Fruit fly (Drosophila melanogaster) whole organism, embryonic: ENCODE data around the gene CG17646.

Experiments used
- BEAF-32 ChIP-seq: fragments of 200-800 bp; sonication (Bioruptor generic); optimal IDR thresholded peaks from 3 replicates; lab custom pipeline; 2017; ENCODE audit warnings: missing biosample characterization, missing genetic modification characterization, mild to moderate bottlenecking, moderate library complexity, missing genetic modification reagents
- CG10147 ChIP-seq: fragments of 200-800 bp; sonication (Bioruptor generic); optimal IDR thresholded peaks from 2 replicates; lab custom pipeline; 2019; ENCODE audit warnings: missing biosample characterization, mild to moderate bottlenecking, missing genetic modification characterization, moderate library complexity
- CG10274 ChIP-seq: fragments of 200-800 bp; sonication (Bioruptor generic); optimal IDR thresholded peaks from 3 replicates; lab custom pipeline; 2017; ENCODE audit warnings: missing biosample characterization, mild to moderate bottlenecking, missing genetic modification characterization
- CG10366 ChIP-seq: fragments of 200-800 bp; sonication (Bioruptor generic); IDR thresholded peaks from 2 replicates; pipeline ENCODE4 v1.3.6; 2022; ENCODE audit warnings: missing biosample characterization, missing genetic modification characterization
- CG10654 ChIP-seq: fragments of 200-800 bp; sonication (Bioruptor generic); optimal IDR thresholded peaks from 2 replicates; lab custom pipeline; 2016; ENCODE audit warnings: missing biosample characterization, missing genetic modification characterization
- CG12155 ChIP-seq: fragments of 200-800 bp; sonication (Bioruptor generic); optimal IDR thresholded peaks from 3 replicates; lab custom pipeline; 2016; ENCODE audit warnings: missing biosample characterization, missing genetic modification characterization
- CG12219 ChIP-seq: fragments of 200-800 bp; sonication (Bioruptor generic); optimal IDR thresholded peaks from 3 replicates; lab custom pipeline; 2018; ENCODE audit warnings: missing biosample characterization, mild to moderate bottlenecking, missing genetic modification characterization
- CG13296 ChIP-seq: fragments of 200-800 bp; sonication (Bioruptor generic); optimal IDR thresholded peaks from 3 replicates; lab custom pipeline; 2018; ENCODE audit warnings: missing biosample characterization, mild to moderate bottlenecking, missing genetic modification characterization
- CG13424 ChIP-seq: fragments of 200-800 bp; sonication (Bioruptor generic); optimal IDR thresholded peaks from 2 replicates; lab custom pipeline; 2019; ENCODE audit warnings: missing biosample characterization, mild to moderate bottlenecking, missing genetic modification characterization, moderate library complexity
- CG15269 ChIP-seq: fragments of 200-800 bp; sonication (Bioruptor generic); optimal IDR thresholded peaks from 2 replicates; lab custom pipeline; 2018; ENCODE audit warnings: missing biosample characterization, mild to moderate bottlenecking, missing genetic modification characterization, moderate library complexity
- CG15514 ChIP-seq: fragments of 200-800 bp; sonication (Bioruptor generic); optimal IDR thresholded peaks from 3 replicates; lab custom pipeline; 2017; ENCODE audit warnings: missing biosample characterization, missing genetic modification characterization, mild to moderate bottlenecking, moderate library complexity, missing genetic modification reagents
- CG1647 ChIP-seq: fragments of 200-800 bp; sonication (Bioruptor generic); optimal IDR thresholded peaks from 3 replicates; lab custom pipeline; 2016; ENCODE audit warnings: missing biosample characterization, missing genetic modification characterization
- CG16779 ChIP-seq: fragments of 200-800 bp; sonication (Bioruptor generic); IDR thresholded peaks from 2 replicates; pipeline ENCODE4 v1.3.6; 2022; ENCODE audit warnings: missing biosample characterization, missing genetic modification characterization
- CG16815 ChIP-seq: fragments of 200-800 bp; sonication (Bioruptor generic); optimal IDR thresholded peaks from 3 replicates; lab custom pipeline; 2017; ENCODE audit warnings: missing biosample characterization, mild to moderate bottlenecking, missing genetic modification characterization
- CG17829 ChIP-seq: fragments of 200-800 bp; optimal IDR thresholded peaks from 2 replicates; lab custom pipeline; 2019; ENCODE audit warnings: missing biosample characterization, mild to moderate bottlenecking, missing genetic modification characterization, moderate library complexity
- CG18599 ChIP-seq: fragments of 200-800 bp; sonication (Bioruptor generic); optimal IDR thresholded peaks from 3 replicates; lab custom pipeline; 2017; ENCODE audit warnings: missing biosample characterization, missing genetic modification characterization, mild to moderate bottlenecking, moderate library complexity, missing genetic modification reagents
- CG43689 ChIP-seq: fragments of 200-800 bp; sonication (Bioruptor generic); IDR thresholded peaks from 2 replicates; pipeline ENCODE4 v1.3.6; 2022; ENCODE audit warnings: missing biosample characterization, missing genetic modification characterization
- CG6175 ChIP-seq: fragments of 200-800 bp; sonication (Bioruptor generic); IDR thresholded peaks from 3 replicates; pipeline ENCODE4 v1.3.6; 2022; ENCODE audit warnings: missing biosample characterization, missing genetic modification characterization
- CG6689 ChIP-seq: fragments of 200-800 bp; sonication (Bioruptor generic); IDR thresholded peaks from 2 replicates; pipeline ENCODE4 v1.3.6; 2022; ENCODE audit warnings: missing biosample characterization, missing genetic modification characterization
- CG8290 ChIP-seq, 3 experiments: fragments of 200-800 bp; sonication (Bioruptor generic); optimal IDR thresholded peaks; 2 replicates each; lab custom pipeline; 2016 to 2019; ENCODE audit warnings: missing biosample characterization in 3 of 3, missing genetic modification characterization in 3 of 3, mild to moderate bottlenecking in 2 of 3, moderate library complexity in 1 of 3
- Hey ChIP-seq: fragments of 200-800 bp; sonication (Bioruptor generic); optimal IDR thresholded peaks from 3 replicates; lab custom pipeline; 2018; ENCODE audit warnings: missing biosample characterization, mild to moderate bottlenecking, missing genetic modification characterization
- Hmr ChIP-seq: fragments of 200-800 bp; sonication (Bioruptor generic); optimal IDR thresholded peaks from 3 replicates; lab custom pipeline; 2017; ENCODE audit warnings: mild to moderate bottlenecking, missing biosample characterization, missing genetic modification reagents, missing genetic modification characterization
- Lhr ChIP-seq: fragments of 200-800 bp; sonication (Bioruptor generic); optimal IDR thresholded peaks from 3 replicates; lab custom pipeline; 2017; ENCODE audit warnings: mild to moderate bottlenecking, missing biosample characterization, missing genetic modification reagents, missing genetic modification characterization
- Lpt ChIP-seq: fragments of >200 bp; optimal IDR thresholded peaks from 2 replicates; lab custom pipeline; 2018; ENCODE audit warnings: missing biosample characterization, missing genetic modification characterization
- NFAT ChIP-seq: fragments of 200-800 bp; sonication (Bioruptor generic); IDR thresholded peaks from 2 replicates; pipeline ENCODE4 v1.3.6; 2022; ENCODE audit warnings: missing biosample characterization, missing genetic modification characterization
- Neu2 ChIP-seq: fragments of 200-800 bp; sonication (Bioruptor generic); optimal IDR thresholded peaks from 3 replicates; lab custom pipeline; 2016; ENCODE audit warnings: missing biosample characterization, missing genetic modification characterization, borderline replicate concordance
- Oli ChIP-seq: fragments of 200-800 bp; sonication (Bioruptor generic); optimal IDR thresholded peaks from 2 replicates; lab custom pipeline; 2018; ENCODE audit warnings: missing biosample characterization, mild to moderate bottlenecking, missing genetic modification characterization, moderate library complexity
- Sry-δ ChIP-seq: fragments of 200-800 bp; sonication (Bioruptor generic); optimal IDR thresholded peaks from 2 replicates; lab custom pipeline; 2016; ENCODE audit warnings: missing biosample characterization, missing genetic modification characterization
- Vsx1 ChIP-seq: fragments of 200-800 bp; sonication (Bioruptor generic); optimal IDR thresholded peaks from 2 replicates; lab custom pipeline; 2017; ENCODE audit warnings: missing biosample characterization, mild to moderate bottlenecking, missing genetic modification characterization, missing genetic modification reagents
- Xbp1 ChIP-seq: fragments of 200-800 bp; sonication (Bioruptor generic); optimal IDR thresholded peaks from 3 replicates; lab custom pipeline; 2016; ENCODE audit warnings: missing biosample characterization, mild to moderate bottlenecking, missing genetic modification characterization
- abd-A ChIP-seq: fragments of 200-800 bp; sonication (Bioruptor generic); optimal IDR thresholded peaks from 3 replicates; lab custom pipeline; 2019; ENCODE audit warnings: missing biosample characterization, mild to moderate bottlenecking, missing genetic modification characterization, moderate library complexity
- amos ChIP-seq: fragments of 200-800 bp; sonication (Bioruptor generic); IDR thresholded peaks from 2 replicates; pipeline ENCODE4 v1.3.6; 2022; ENCODE audit warnings: missing biosample characterization, missing genetic modification characterization; ENCODE audit not compliant: partially characterized antibody
- dimm ChIP-seq: fragments of 200-800 bp; sonication (Bioruptor generic); IDR thresholded peaks from 2 replicates; pipeline ENCODE4 v1.3.6; 2022; ENCODE audit warnings: missing biosample characterization, missing genetic modification characterization
- lab ChIP-seq: fragments of 200-800 bp; sonication (Bioruptor generic); optimal IDR thresholded peaks from 3 replicates; lab custom pipeline; 2017; ENCODE audit warnings: missing biosample characterization, missing genetic modification characterization, mild to moderate bottlenecking, moderate library complexity, missing genetic modification reagents
- luna ChIP-seq: fragments of 200-800 bp; sonication (Bioruptor generic); optimal IDR thresholded peaks from 2 replicates; lab custom pipeline; 2016; ENCODE audit warnings: missing biosample characterization, missing genetic modification characterization
- mirr ChIP-seq: fragments of 200-800 bp; sonication (Bioruptor generic); optimal IDR thresholded peaks from 3 replicates; lab custom pipeline; 2018; ENCODE audit warnings: missing biosample characterization, mild to moderate bottlenecking, missing genetic modification characterization
- nerfin-1 ChIP-seq: fragments of 200-800 bp; sonication (Bioruptor generic); optimal IDR thresholded peaks from 3 replicates; lab custom pipeline; 2019; ENCODE audit warnings: missing biosample characterization, mild to moderate bottlenecking, missing genetic modification characterization, moderate library complexity
- onecut ChIP-seq: fragments of 200-800 bp; sonication (Bioruptor generic); IDR thresholded peaks from 2 replicates; pipeline ENCODE4 v1.3.6; 2022; ENCODE audit warnings: missing biosample characterization, missing genetic modification characterization
- pb ChIP-seq: fragments of 200-800 bp; sonication (Bioruptor generic); optimal IDR thresholded peaks from 3 replicates; lab custom pipeline; 2016; ENCODE audit warnings: missing biosample characterization, missing genetic modification characterization
- schlank ChIP-seq: fragments of 200-800 bp; sonication (Bioruptor generic); optimal IDR thresholded peaks from 2 replicates; lab custom pipeline; 2018; ENCODE audit warnings: missing biosample characterization, mild to moderate bottlenecking, missing genetic modification characterization
- shn ChIP-seq: fragments of 200-800 bp; sonication (Bioruptor generic); optimal IDR thresholded peaks from 3 replicates; lab custom pipeline; 2016; ENCODE audit warnings: missing biosample characterization, missing genetic modification characterization
- sim ChIP-seq: fragments of 200-800 bp; sonication (Bioruptor generic); IDR thresholded peaks from 2 replicates; pipeline ENCODE4 v1.3.6; 2022; ENCODE audit warnings: missing biosample characterization, missing genetic modification characterization
- stwl ChIP-seq: fragments of 200-800 bp; sonication (Bioruptor generic); optimal IDR thresholded peaks from 3 replicates; lab custom pipeline; 2018; ENCODE audit warnings: missing biosample characterization, mild to moderate bottlenecking, missing genetic modification characterization, moderate library complexity
- trh ChIP-seq: fragments of 200-800 bp; sonication (Bioruptor generic); optimal IDR thresholded peaks from 2 replicates; lab custom pipeline; 2016; ENCODE audit warnings: missing biosample characterization, missing genetic modification characterization
- wek ChIP-seq: fragments of 200-800 bp; sonication (Bioruptor generic); optimal IDR thresholded peaks from 3 replicates; lab custom pipeline; 2018; ENCODE audit warnings: missing biosample characterization, mild to moderate bottlenecking, missing genetic modification characterization, moderate library complexity

Gene CG17646

DNA sequence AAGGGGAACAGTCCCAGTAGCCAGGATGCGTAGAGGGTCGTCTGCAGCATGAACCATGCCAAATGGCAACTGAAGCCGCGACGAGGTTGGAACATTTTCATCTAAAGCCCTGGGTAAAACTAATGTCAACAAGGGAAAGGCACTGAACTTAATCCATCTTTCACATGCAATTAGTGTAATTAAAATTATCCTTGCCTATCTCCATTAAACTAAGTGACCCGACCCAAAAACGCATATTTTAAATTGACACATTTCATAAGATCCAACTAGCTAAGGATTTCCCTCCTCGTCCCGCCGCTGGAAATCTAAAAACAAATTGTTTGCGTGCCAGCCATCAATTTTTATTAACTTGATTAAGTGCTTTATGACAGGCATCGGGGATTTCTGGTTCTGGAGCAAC lies 24.0 kb downstream of the CG17646 start, which contains the start of gene Gr22f:
Gene Gr22f, minus strand, starts transcription at position 101 of the 400 bp plus-strand sequence.
- TF ChIP-seq Oli (no peak), CG17829 (tag; lab: Kevin White, UChicago) (no peak), pb (GFP tag; lab: Kevin White, UChicago) (no peak), NFAT (GFP tag; lab: Robert Waterston, UW) (no peak), CG12155 (GFP tag; lab: Kevin White, UChicago) (no peak)
- TF ChIP-seq, all 482 proteins: peak for 0

DNA sequence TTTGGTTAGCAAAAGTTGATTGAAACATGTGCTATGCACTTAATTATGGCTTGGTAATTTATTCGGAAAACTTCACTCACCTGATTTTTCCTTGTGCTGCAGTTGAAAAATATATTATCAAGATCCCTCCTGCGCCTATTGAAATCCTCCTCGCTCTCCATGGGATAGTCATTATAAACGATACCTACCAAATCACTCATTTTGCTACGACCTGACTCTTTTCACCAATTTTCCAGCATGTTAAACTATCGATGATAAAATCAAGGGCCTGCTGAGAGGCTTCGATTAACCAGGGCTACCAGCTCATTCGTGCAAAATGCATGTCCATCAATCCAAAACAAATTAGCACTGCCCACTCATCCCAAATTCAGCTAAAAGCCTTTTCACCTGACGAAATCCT lies 26.5 kb downstream of the CG17646 start, which contains the start of gene CG17650:
Gene CG17650, minus strand, starts transcription at position 241 of the 400 bp plus-strand sequence.
- peak; percentile 18 for TF ChIP-seq BEAF-32 (GFP tag; lab: Kevin White, UChicago)
- peak; percentile 96 for TF ChIP-seq Neu2
- no peak for TF ChIP-seq CG10366 (GFP tag; lab: Robert Waterston, UW)
- peak; percentile 14 for TF ChIP-seq Sry-δ
- peak; percentile 48 for TF ChIP-seq stwl
- TF ChIP-seq amos (GFP tag; lab: Robert Waterston, UW), result peak; percentile 29; the same call in 1 of the 2 replicates
- no peak for TF ChIP-seq trh (GFP tag; lab: Kevin White, UChicago)

DNA sequence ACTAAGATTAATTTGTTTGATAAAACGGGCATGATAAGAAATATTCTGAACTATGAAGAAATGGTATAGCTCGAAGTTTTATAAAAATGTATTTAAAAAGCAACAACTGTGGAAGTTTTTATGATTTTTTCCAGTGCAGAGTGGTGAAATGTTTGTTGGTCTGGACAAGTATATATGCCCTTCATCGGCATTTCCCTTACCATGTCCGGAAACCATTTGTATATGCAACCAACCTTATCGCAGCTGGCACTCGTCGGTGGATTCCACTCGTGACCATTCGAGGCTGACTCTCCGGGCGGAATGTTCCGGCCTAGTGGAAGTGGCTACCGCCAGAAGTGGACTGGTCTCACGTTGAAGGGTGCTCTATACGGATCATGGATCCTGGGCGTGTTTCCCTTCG lies 51.4 kb downstream of the CG17646 start, which contains the start of gene Gr22e:
Gene Gr22e, plus strand, starts transcription at position 301 of the 400 bp plus-strand sequence.
- TF ChIP-seq shn (GFP tag; lab: Kevin White, UChicago) (no peak), Neu2 (no peak), Hmr (no peak), CG6689 (GFP tag; lab: Robert Waterston, UW) (no peak)

dm6 chr2L:1787929-1788328 lies 55.6 kb downstream of the CG17646 start:
- TF ChIP-seq CG8290 (GFP tag; optimal IDR thresholded peaks at IDR 0.05; lab: Kevin White, UChicago) (no peak), CG8290 (tag; optimal IDR thresholded peaks at IDR 0.05; lab: Kevin White, UChicago) (no peak), CG15269 (tag; lab: Kevin White, UChicago) (no peak), lab (GFP tag; lab: Kevin White, UChicago) (peak; percentile 19), CG15514 (GFP tag; lab: Kevin White, UChicago) (no peak), CG16815 (no peak), CG10654 (GFP tag; lab: Kevin White, UChicago) (no peak), CG10274 (GFP tag; lab: Kevin White, UChicago) (no peak), dimm (no peak), mirr (GFP tag; lab: Kevin White, UChicago) (peak; percentile 23), CG12219 (GFP tag; lab: Kevin White, UChicago) (no peak), Hey (tag; lab: Kevin White, UChicago) (peak; percentile 81), CG18599 (GFP tag; lab: Kevin White, UChicago) (peak; percentile 41), CG1647 (GFP tag; lab: Kevin White, UChicago) (no peak), onecut (GFP tag; lab: Robert Waterston, UW) (peak; percentile 44), nerfin-1 (tag; lab: Kevin White, UChicago) (peak; percentile 54), abd-A (tag; lab: Kevin White, UChicago) (peak; percentile 76), CG13424 (tag; lab: Kevin White, UChicago) (no peak)

DNA sequence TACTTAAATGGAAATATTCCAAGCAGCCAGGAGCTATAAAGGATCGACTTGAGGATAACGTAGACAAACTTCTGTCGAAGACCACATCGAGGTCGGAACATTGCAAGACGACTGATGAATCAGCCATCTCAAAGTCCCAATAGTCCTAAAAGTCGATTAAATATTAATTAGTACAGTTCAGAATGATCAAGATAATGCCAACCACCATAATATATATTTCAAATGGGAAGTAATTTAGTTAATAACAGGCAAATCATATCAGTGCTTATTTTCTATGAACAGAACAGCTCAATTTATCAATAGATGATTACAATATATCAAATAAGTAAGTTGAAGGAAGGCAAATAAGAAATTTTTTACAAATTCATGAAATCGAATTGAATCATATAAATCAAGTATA lies 57.9 kb downstream of the CG17646 start, which contains the start of gene Gr22d:
Gene Gr22d, minus strand, starts transcription at position 101 of the 400 bp plus-strand sequence.
- TF ChIP-seq Lpt (GFP tag; lab: Kevin White, UChicago), result no peak
- no peak for TF ChIP-seq wek
- no peak for TF ChIP-seq Lhr (GFP tag; lab: Kevin White, UChicago)
- TF ChIP-seq schlank (tag; lab: Kevin White, UChicago), result no peak
- no peak for TF ChIP-seq CG16779 (GFP tag; lab: Robert Waterston, UW)
- no peak for TF ChIP-seq CG43689 (GFP tag; lab: Robert Waterston, UW)
- no peak for TF ChIP-seq Xbp1 (GFP tag; lab: Kevin White, UChicago)
- no peak for TF ChIP-seq luna (GFP tag; lab: Kevin White, UChicago)
- TF ChIP-seq CG10147 (GFP tag; lab: Kevin White, UChicago), result no peak
- no peak for TF ChIP-seq CG13296 (GFP tag; lab: Kevin White, UChicago)
- no peak for TF ChIP-seq sim (GFP tag; lab: Robert Waterston, UW)
- no peak for TF ChIP-seq CG6175 (GFP tag; lab: Robert Waterston, UW)
- TF ChIP-seq Vsx1 (GFP tag; lab: Kevin White, UChicago), result no peak
